Worm (Caenorhabditis elegans) whole organism, midembryonic: ENCODE measurements around the gene F38B6.6.
A peak's percentile ranks its signal among the peaks of the same experiment; 100 is the strongest.

ENCODE experiments used
- T22C8.4 ChIP-seq: fragments of 200-800 bp; sonication (Bioruptor generic); IDR thresholded peaks from 2 replicates; pipeline ENCODE4 v1.3.6; 2022; ENCODE audit warnings: missing genetic modification characterization, missing compliant biosample characterization
- cog-1 ChIP-seq: sonication (generic microtip); optimal IDR thresholded peaks from 2 replicates; lab custom pipeline; 2016; ENCODE audit warnings: missing genetic modification characterization, missing compliant biosample characterization
- flt-1 ChIP-seq: fragments of 200-800 bp; sonication (Bioruptor generic); IDR thresholded peaks from 2 replicates; pipeline ENCODE4 v1.3.6; 2022; ENCODE audit warnings: missing genetic modification characterization, missing compliant biosample characterization
- klf-2 ChIP-seq: fragments of 200-800 bp; sonication (Bioruptor generic); conservative IDR thresholded peaks from 2 replicates; pipeline ENCODE4 v1.3.6; 2022; ENCODE audit warnings: missing genetic modification reagents, missing genetic modification characterization, missing compliant biosample characterization
- med-1 ChIP-seq: sonication (generic microtip); optimal IDR thresholded peaks from 2 replicates; lab custom pipeline; 2017; ENCODE audit warnings: missing genetic modification characterization, mild to moderate bottlenecking, missing compliant biosample characterization, antibody characterized with exemption, missing genetic modification reagents; ENCODE audit not compliant: insufficient read depth
- ref-1 ChIP-seq: fragments of 200-800 bp; sonication (Bioruptor generic); conservative IDR thresholded peaks from 2 replicates; pipeline ENCODE4 v1.3.6; 2022; ENCODE audit warnings: missing genetic modification reagents, missing genetic modification characterization, missing compliant biosample characterization
- tab-1 ChIP-seq: fragments of 200-800 bp; sonication (Bioruptor generic); IDR thresholded peaks from 2 replicates; pipeline ENCODE4 v1.3.6; 2022; ENCODE audit warnings: missing genetic modification characterization, missing compliant biosample characterization
- ztf-23 ChIP-seq: fragments of 200-800 bp; sonication (Bioruptor generic); IDR thresholded peaks from 2 replicates; pipeline ENCODE4 v1.3.6; 2022; ENCODE audit warnings: missing genetic modification reagents, missing genetic modification characterization, missing compliant biosample characterization
- ztf-29 ChIP-seq: fragments of 200-800 bp; sonication (Bioruptor generic); IDR thresholded peaks from 2 replicates; pipeline ENCODE4 v1.3.6; 2022; ENCODE audit warnings: missing genetic modification reagents, missing genetic modification characterization, missing compliant biosample characterization

The F38B6.6 gene

ce11 chrX:6692896-6693295 is 3.0 kb upstream of the F38B6.6 start:
- TF ChIP-seq tab-1 (no peak), ztf-23 (GFP tag; lab: Robert Waterston, UW) (no peak), ztf-29 (GFP tag; lab: Robert Waterston, UW) (no peak), klf-2 (GFP tag; lab: Robert Waterston, UW) (no peak), ref-1 (no peak), flt-1 (GFP tag; lab: Robert Waterston, UW) (no peak), T22C8.4 (GFP tag; lab: Robert Waterston, UW) (no peak), cog-1 (tag; lab: Kevin White, UChicago) (no peak), med-1 (GFP tag; lab: Kevin White, UChicago) (no peak)

ce11 chrX:6691653-6692052 is 1.8 kb upstream of the F38B6.6 start:
- TF ChIP-seq flt-1 (GFP tag; lab: Robert Waterston, UW) (no peak), ztf-23 (GFP tag; lab: Robert Waterston, UW) (no peak), ref-1 (no peak), tab-1 (no peak), klf-2 (GFP tag; lab: Robert Waterston, UW) (no peak), med-1 (GFP tag; lab: Kevin White, UChicago) (no peak), cog-1 (tag; lab: Kevin White, UChicago) (no peak), T22C8.4 (GFP tag; lab: Robert Waterston, UW) (no peak), ztf-29 (GFP tag; lab: Robert Waterston, UW) (no peak)

ce11 chrX:6688953-6689562 is 827 bp downstream of the F38B6.6 start:
- TF ChIP-seq ref-1 (no peak), ztf-29 (GFP tag; lab: Robert Waterston, UW) (no peak), T22C8.4 (GFP tag; lab: Robert Waterston, UW) (no peak), cog-1 (tag; lab: Kevin White, UChicago) (peak; percentile 48), klf-2 (GFP tag; lab: Robert Waterston, UW) (no peak), ztf-23 (GFP tag; lab: Robert Waterston, UW) (no peak), flt-1 (GFP tag; lab: Robert Waterston, UW) (no peak)

ce11 chrX:6687756-6688155 is 2.1 kb downstream of the F38B6.6 start:
- TF ChIP-seq tab-1 (no peak), klf-2 (GFP tag; lab: Robert Waterston, UW) (no peak), flt-1 (GFP tag; lab: Robert Waterston, UW) (no peak), ztf-29 (GFP tag; lab: Robert Waterston, UW) (no peak), ref-1 (no peak), T22C8.4 (GFP tag; lab: Robert Waterston, UW) (no peak), ztf-23 (GFP tag; lab: Robert Waterston, UW) (no peak), cog-1 (tag; lab: Kevin White, UChicago) (no peak), med-1 (GFP tag; lab: Kevin White, UChicago) (no peak)

- TF ChIP-seq ztf-29 (GFP tag; lab: Robert Waterston, UW) (no peak), klf-2 (GFP tag; lab: Robert Waterston, UW) (no peak), med-1 (GFP tag; lab: Kevin White, UChicago) (no peak), flt-1 (GFP tag; lab: Robert Waterston, UW) (no peak), ref-1 (no peak), tab-1 (no peak), T22C8.4 (GFP tag; lab: Robert Waterston, UW) (no peak), cog-1 (tag; lab: Kevin White, UChicago) (no peak), ztf-23 (GFP tag; lab: Robert Waterston, UW) (no peak)
These were observed 2.5 kb downstream of the F38B6.6 start for ce11 chrX:6687345-6687744.

ce11 chrX:6682683-6683082 is 7.2 kb downstream of the F38B6.6 start, which contains the start of gene F38B6.8:
Gene F38B6.8, minus strand, starts transcription at chrX:6682783.
- no peak for TF ChIP-seq ref-1
- TF ChIP-seq med-1 (GFP tag; lab: Kevin White, UChicago): no peak
- no peak for TF ChIP-seq tab-1
- TF ChIP-seq T22C8.4 (GFP tag; lab: Robert Waterston, UW): no peak
- no peak for TF ChIP-seq flt-1 (GFP tag; lab: Robert Waterston, UW)
- TF ChIP-seq ztf-29 (GFP tag; lab: Robert Waterston, UW): no peak
- no peak for TF ChIP-seq cog-1 (tag; lab: Kevin White, UChicago)
- TF ChIP-seq klf-2 (GFP tag; lab: Robert Waterston, UW): no peak
- no peak for TF ChIP-seq ztf-23 (GFP tag; lab: Robert Waterston, UW)

- TF ChIP-seq ref-1 (no peak), ztf-29 (GFP tag; lab: Robert Waterston, UW) (no peak), med-1 (GFP tag; lab: Kevin White, UChicago) (no peak), cog-1 (tag; lab: Kevin White, UChicago) (no peak), klf-2 (GFP tag; lab: Robert Waterston, UW) (no peak)
These were observed 15.5 kb downstream of the F38B6.6 start, which contains the start of gene F38B6.4 for ce11 chrX:6674333-6674919. Gene F38B6.4, plus strand, starts transcription at chrX:6674869.

- no peak for TF ChIP-seq klf-2 (GFP tag; lab: Robert Waterston, UW)
- no peak for TF ChIP-seq ref-1
- no peak for TF ChIP-seq med-1 (GFP tag; lab: Kevin White, UChicago)
- no peak for TF ChIP-seq ztf-29 (GFP tag; lab: Robert Waterston, UW)
- no peak for TF ChIP-seq cog-1 (tag; lab: Kevin White, UChicago)
- no peak for TF ChIP-seq tab-1
- TF ChIP-seq T22C8.4 (GFP tag; lab: Robert Waterston, UW): no peak
These were observed 17.4 kb downstream of the F38B6.6 start, which contains the start of gene col-172 for ce11 chrX:6672519-6672918. Gene col-172, plus strand, starts transcription at chrX:6672819.

ce11 chrX:6671717-6672116 is 18.2 kb downstream of the F38B6.6 start:
- TF ChIP-seq ztf-29 (GFP tag; lab: Robert Waterston, UW) (no peak), T22C8.4 (GFP tag; lab: Robert Waterston, UW) (no peak), flt-1 (GFP tag; lab: Robert Waterston, UW) (no peak), cog-1 (tag; lab: Kevin White, UChicago) (no peak), tab-1 (no peak)
